Worm (Caenorhabditis elegans) whole organism, late embryonic: Measurements from ENCODE around the gene C01G10.1.

ENCODE experiments used
- ceh-22 ChIP-seq: sonication (generic microtip); optimal IDR thresholded peaks from 2 replicates; lab custom pipeline; 2017; ENCODE audit warnings: missing biosample characterization, missing genetic modification characterization
- ceh-34 ChIP-seq: sonication (generic microtip); optimal IDR thresholded peaks from 2 replicates; lab custom pipeline; 2016; ENCODE audit warnings: mild to moderate bottlenecking, missing genetic modification characterization, missing compliant biosample characterization
- elt-2 ChIP-seq: sonication (generic microtip); optimal IDR thresholded peaks from 2 replicates; lab custom pipeline; 2016; ENCODE audit warnings: missing genetic modification reagents, missing genetic modification characterization, missing compliant biosample characterization
- fax-1 ChIP-seq: sonication (generic microtip); optimal IDR thresholded peaks from 2 replicates; lab custom pipeline; 2016; ENCODE audit warnings: missing genotype, missing genetic modification characterization, missing compliant biosample characterization
- hlh-15 ChIP-seq: sonication (generic microtip); optimal IDR thresholded peaks from 2 replicates; lab custom pipeline; 2016; ENCODE audit warnings: missing genetic modification characterization, missing compliant biosample characterization
- hlh-8 ChIP-seq: sonication (generic microtip); optimal IDR thresholded peaks from 2 replicates; lab custom pipeline; 2016; ENCODE audit warnings: missing genotype, missing genetic modification characterization, missing compliant biosample characterization
- madf-2 ChIP-seq: sonication (generic microtip); optimal IDR thresholded peaks from 2 replicates; lab custom pipeline; 2017; ENCODE audit warnings: missing genetic modification characterization, missing compliant biosample characterization
- nhr-11 ChIP-seq: fragments of 150-350 bp; optimal IDR thresholded peaks from 2 replicates; lab custom pipeline; 2014; ENCODE audit warnings: missing biosample characterization, missing genetic modification characterization
- pag-3 ChIP-seq: sonication (generic microtip); optimal IDR thresholded peaks from 2 replicates; lab custom pipeline; 2016; ENCODE audit warnings: missing compliant biosample characterization, missing genetic modification characterization, borderline replicate concordance
- pha-4 ChIP-seq: fragments of 150-350 bp; optimal IDR thresholded peaks from 2 replicates; lab custom pipeline; 2018; ENCODE audit warnings: missing biosample characterization, missing genetic modification reagents, missing genetic modification characterization
- tbx-2 ChIP-seq: sonication (generic microtip); optimal IDR thresholded peaks from 2 replicates; lab custom pipeline; 2016; ENCODE audit warnings: missing genetic modification characterization, missing compliant biosample characterization
- unc-42 ChIP-seq: sonication (generic microtip); optimal IDR thresholded peaks from 2 replicates; lab custom pipeline; 2016; ENCODE audit warnings: missing genotype, missing genetic modification characterization, missing compliant biosample characterization
- unc-86 ChIP-seq: sonication (generic microtip); optimal IDR thresholded peaks from 2 replicates; lab custom pipeline; 2016; ENCODE audit warnings: missing genetic modification characterization, missing compliant biosample characterization
- zip-5 ChIP-seq: sonication (generic microtip); optimal IDR thresholded peaks from 2 replicates; lab custom pipeline; 2016; ENCODE audit warnings: missing genetic modification characterization, missing compliant biosample characterization

DNA sequence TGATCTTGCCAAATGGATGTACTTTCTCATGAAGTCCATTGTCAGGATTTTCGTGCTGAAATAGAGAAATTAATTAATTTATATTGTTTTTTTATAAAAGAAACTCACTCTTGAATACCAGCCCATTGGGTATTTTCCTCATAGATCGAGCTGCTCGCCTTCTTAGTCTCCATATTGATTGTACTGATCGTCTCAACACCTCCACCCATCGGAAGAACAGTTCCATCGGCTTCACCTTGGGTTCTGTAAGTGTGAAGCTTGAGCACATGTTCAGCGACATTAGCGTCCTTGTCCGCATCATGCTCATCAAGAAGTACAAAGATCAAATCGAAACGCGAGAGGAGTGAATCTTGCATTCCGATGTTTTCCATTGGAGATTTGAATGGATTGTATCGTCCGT, 41.8 kb upstream of the C01G10.1 start:
- TF ChIP-seq unc-42 (tag; lab: Kevin White, UChicago) (no peak), unc-86 (no peak), hlh-15 (no peak), pag-3 (tag; lab: Kevin White, UChicago) (no peak), nhr-11 (no peak), pha-4 (no peak), tbx-2 (tag; lab: Kevin White, UChicago) (no peak), ceh-22 (tag; lab: Kevin White, UChicago) (no peak), elt-2 (tag; lab: Kevin White, UChicago) (no peak), madf-2 (tag; lab: Kevin White, UChicago) (no peak), hlh-8 (tag; lab: Kevin White, UChicago) (no peak), zip-5 (tag; lab: Kevin White, UChicago) (no peak), ceh-34 (tag; lab: Kevin White, UChicago) (no peak), fax-1 (tag; lab: Kevin White, UChicago) (no peak)
